Fruit fly (Drosophila melanogaster) whole organism, pupa: ENCODE measurements around the gene Cpsf5.

ENCODE experiments used
- CG10348 ChIP-seq: fragments of 200-800 bp; sonication (Bioruptor generic); IDR thresholded peaks from 2 replicates; pipeline ENCODE4 v1.3.6; 2022; ENCODE audit warnings: missing biosample characterization, missing genetic modification characterization
- CG12605 ChIP-seq: fragments of 200-800 bp; sonication (Bioruptor generic); IDR thresholded peaks from 2 replicates; pipeline ENCODE4 v1.3.6; 2022; ENCODE audit warnings: missing biosample characterization, missing genetic modification characterization
- CG13204 ChIP-seq: fragments of 200-800 bp; sonication (Bioruptor generic); optimal IDR thresholded peaks from 2 replicates; lab custom pipeline; 2018; ENCODE audit warnings: missing biosample characterization, mild to moderate bottlenecking, missing genetic modification characterization, moderate library complexity
- CG14655 ChIP-seq: fragments of 200-800 bp; sonication (Bioruptor generic); optimal IDR thresholded peaks from 3 replicates; lab custom pipeline; 2017; ENCODE audit warnings: mild to moderate bottlenecking, missing biosample characterization, missing genetic modification reagents, missing genetic modification characterization
- CG15710 ChIP-seq: fragments of 200-800 bp; sonication (Bioruptor generic); optimal IDR thresholded peaks from 2 replicates; lab custom pipeline; 2018; ENCODE audit warnings: missing biosample characterization, mild to moderate bottlenecking, missing genetic modification characterization, moderate library complexity
- CG17806 ChIP-seq: fragments of 200-800 bp; sonication (Bioruptor generic); optimal IDR thresholded peaks from 2 replicates; lab custom pipeline; 2018; ENCODE audit warnings: missing biosample characterization, mild to moderate bottlenecking, missing genetic modification characterization, moderate library complexity
- CG32121 ChIP-seq: fragments of 200-800 bp; sonication (Bioruptor generic); IDR thresholded peaks from 2 replicates; pipeline ENCODE4 v1.3.6; 2022; ENCODE audit warnings: missing biosample characterization, missing genetic modification characterization
- CG34367 ChIP-seq: fragments of 200-800 bp; sonication (Bioruptor generic); optimal IDR thresholded peaks from 2 replicates; lab custom pipeline; 2018; ENCODE audit warnings: missing biosample characterization, mild to moderate bottlenecking, missing genetic modification characterization
- CG4496 ChIP-seq: fragments of 200-800 bp; sonication (Bioruptor generic); IDR thresholded peaks from 3 replicates; pipeline ENCODE4 v1.3.6; 2022; ENCODE audit warnings: missing biosample characterization, missing genetic modification characterization
- CG8159 ChIP-seq: fragments of 200-800 bp; sonication (Bioruptor generic); optimal IDR thresholded peaks from 3 replicates; lab custom pipeline; 2018; ENCODE audit warnings: missing biosample characterization, mild to moderate bottlenecking, missing genetic modification characterization, moderate library complexity
- CG8301 ChIP-seq: fragments of 200-800 bp; sonication (Bioruptor generic); optimal IDR thresholded peaks from 2 replicates; lab custom pipeline; 2018; ENCODE audit warnings: missing biosample characterization, mild to moderate bottlenecking, missing genetic modification characterization
- CG9948 ChIP-seq: fragments of 200-800 bp; sonication (Bioruptor generic); optimal IDR thresholded peaks from 2 replicates; lab custom pipeline; 2018; ENCODE audit warnings: missing biosample characterization, mild to moderate bottlenecking, missing genetic modification characterization, moderate library complexity
- D1 ChIP-seq: fragments of 200-800 bp; sonication (Bioruptor generic); optimal IDR thresholded peaks from 2 replicates; lab custom pipeline; 2018; ENCODE audit warnings: missing biosample characterization, mild to moderate bottlenecking, missing genetic modification characterization, moderate library complexity
- EcR ChIP-seq: fragments of 200-800 bp; sonication (Bioruptor generic); optimal IDR thresholded peaks from 3 replicates; lab custom pipeline; 2019; ENCODE audit warnings: missing biosample characterization, missing genetic modification characterization, mild to moderate bottlenecking, moderate library complexity, missing genetic modification reagents
- Ets98B ChIP-seq: fragments of 200-800 bp; sonication (Bioruptor generic); IDR thresholded peaks from 2 replicates; pipeline ENCODE4 v1.3.6; 2022; ENCODE audit warnings: missing biosample characterization, missing genetic modification characterization
- Pif1A ChIP-seq: fragments of 200-800 bp; sonication (Bioruptor generic); optimal IDR thresholded peaks from 3 replicates; lab custom pipeline; 2016; ENCODE audit warnings: missing biosample characterization, missing genetic modification characterization
- Pif1B ChIP-seq: fragments of 200-800 bp; sonication (Bioruptor generic); optimal IDR thresholded peaks from 3 replicates; lab custom pipeline; 2016; ENCODE audit warnings: missing biosample characterization, missing genetic modification characterization
- Snoo ChIP-seq: fragments of 200-800 bp; sonication (Bioruptor generic); optimal IDR thresholded peaks from 3 replicates; lab custom pipeline; 2017; ENCODE audit warnings: missing biosample characterization, mild to moderate bottlenecking, missing genetic modification characterization, inconsistent platforms
- fd96Ca ChIP-seq: fragments of 200-800 bp; sonication (Bioruptor generic); IDR thresholded peaks from 3 replicates; pipeline ENCODE4 v1.3.6; 2022; ENCODE audit warnings: missing biosample characterization, missing genetic modification characterization
- gl ChIP-seq: fragments of 200-800 bp; sonication (Bioruptor generic); optimal IDR thresholded peaks from 2 replicates; lab custom pipeline; 2018; ENCODE audit warnings: missing biosample characterization, mild to moderate bottlenecking, missing genetic modification characterization
- rn ChIP-seq: fragments of 200-800 bp; sonication (Bioruptor generic); IDR thresholded peaks from 2 replicates; pipeline ENCODE4 v1.3.6; 2022; ENCODE audit warnings: missing biosample characterization, missing genetic modification characterization

The Cpsf5 gene

dm6 chr3L:9368665-9369064, 42.2 kb upstream of the Cpsf5 start:
- TF ChIP-seq CG13204 (GFP tag; lab: Kevin White, UChicago) = no peak
- TF ChIP-seq fd96Ca (GFP tag; lab: Robert Waterston, UW) = no peak
- TF ChIP-seq Pif1A (GFP tag; lab: Kevin White, UChicago) = no peak
- no peak for TF ChIP-seq CG32121 (GFP tag; lab: Robert Waterston, UW)
- no peak for TF ChIP-seq CG34367 (tag; lab: Kevin White, UChicago)
- TF ChIP-seq EcR (GFP tag; lab: Kevin White, UChicago) = no peak
- no peak for TF ChIP-seq CG8159 (tag; lab: Kevin White, UChicago)
- no peak for TF ChIP-seq rn (GFP tag; lab: Robert Waterston, UW)
- TF ChIP-seq Pif1B (GFP tag; lab: Kevin White, UChicago) = no peak
- no peak for TF ChIP-seq Ets98B (GFP tag; lab: Robert Waterston, UW)

DNA sequence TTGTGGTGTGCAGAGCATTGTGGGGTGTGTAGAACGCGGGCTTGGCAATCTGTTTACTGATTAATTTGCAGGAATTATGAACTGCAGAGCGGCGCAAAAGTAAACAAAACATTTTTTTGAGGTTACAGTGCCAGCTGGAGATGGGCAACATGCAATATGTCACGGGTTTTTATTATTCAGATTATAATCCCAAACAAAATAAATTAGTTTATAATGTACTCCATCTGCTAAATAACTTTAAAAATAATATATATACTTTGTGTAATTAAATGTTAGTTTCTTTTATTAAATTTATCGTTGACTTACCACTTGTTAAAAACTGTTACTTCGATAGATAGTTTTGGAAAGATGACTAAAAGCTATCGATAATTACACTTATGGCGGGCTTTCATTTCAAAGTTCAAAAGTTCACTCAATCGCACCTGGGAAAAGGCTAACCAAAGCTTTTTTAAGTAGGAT, 39.9 kb upstream of the Cpsf5 start, which contains the start of gene Fdx1:
TSS of gene Fdx1 (minus strand) at position 332 of the 459 bp plus-strand sequence.
- TF ChIP-seq EcR (GFP tag; lab: Kevin White, UChicago) (peak; percentile 17), Snoo (peak; percentile 33), CG8159 (tag; lab: Kevin White, UChicago) (peak; percentile 20), rn (GFP tag; lab: Robert Waterston, UW) (no peak), CG9948 (peak; percentile 4), CG15710 (peak; percentile 30), Ets98B (GFP tag; lab: Robert Waterston, UW) (peak; percentile 17; the same call in 1 of the 2 replicates), CG12605 (GFP tag; lab: Robert Waterston, UW) (no peak)

DNA sequence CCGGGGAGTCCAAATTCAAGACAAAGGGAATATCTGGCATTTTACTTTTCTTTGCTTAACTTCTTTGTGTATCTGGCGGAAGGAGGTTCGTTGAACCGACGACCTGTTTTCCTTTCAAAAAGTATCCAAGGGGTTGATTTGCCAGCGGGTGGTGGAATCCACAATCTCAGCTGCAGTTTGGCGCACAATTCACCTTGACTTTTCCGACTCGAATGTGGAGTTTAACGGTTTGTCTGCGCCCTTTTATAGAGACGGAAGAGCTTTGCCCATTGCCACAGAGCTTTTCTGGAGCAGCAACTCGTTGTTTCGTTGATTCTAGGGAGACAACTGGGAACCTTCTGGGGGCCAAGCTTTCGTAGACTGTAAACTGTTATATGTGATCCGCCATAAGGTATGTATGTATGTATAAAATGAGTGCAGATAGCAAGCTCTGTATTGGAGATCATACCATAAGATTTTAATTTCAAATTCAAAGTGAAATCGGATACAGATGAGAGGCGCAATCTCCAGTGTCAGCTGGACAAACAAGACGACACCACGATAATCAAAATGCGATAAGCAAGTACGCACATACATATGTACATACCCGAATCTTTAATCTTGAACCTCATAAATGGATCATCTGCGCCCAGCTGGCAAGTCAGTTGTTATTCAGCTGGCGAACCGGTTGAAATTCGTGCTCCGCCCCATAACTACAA, 38.4 kb upstream of the Cpsf5 start, which contains the start of the genes Hsp67Bc, CG4456 and Hsp22:
TSS of gene Hsp67Bc (minus strand) at position 220 of the 698 bp plus-strand sequence.
TSS of gene CG4456 (plus strand) at position 445 of the 698 bp plus-strand sequence.
TSS of gene Hsp22 (plus strand) at position 654 of the 698 bp plus-strand sequence.
- TF ChIP-seq CG14655 (GFP tag; lab: Kevin White, UChicago) (no peak), CG8301 (tag; lab: Kevin White, UChicago) (no peak), CG12605 (GFP tag; lab: Robert Waterston, UW) (no peak), CG9948 (no peak), fd96Ca (GFP tag; lab: Robert Waterston, UW) (no peak), Snoo (no peak), D1 (tag; lab: Kevin White, UChicago) (no peak), CG13204 (GFP tag; lab: Kevin White, UChicago) (no peak), gl (tag; lab: Kevin White, UChicago) (no peak), EcR (GFP tag; lab: Kevin White, UChicago) (peak; percentile 91), CG32121 (GFP tag; lab: Robert Waterston, UW) (no peak), CG10348 (GFP tag; lab: Robert Waterston, UW) (no peak), rn (GFP tag; lab: Robert Waterston, UW) (no peak), Pif1A (GFP tag; lab: Kevin White, UChicago) (no peak), Pif1B (GFP tag; lab: Kevin White, UChicago) (peak; percentile 27), CG17806 (no peak), CG4496 (peak; percentile 59; the same call in 1 of the 3 replicates), CG8159 (tag; lab: Kevin White, UChicago) (no peak)

dm6 chr3L:9373374-9374004, 37.3 kb upstream of the Cpsf5 start:
- TF ChIP-seq fd96Ca (GFP tag; lab: Robert Waterston, UW) (peak; percentile 82), gl (tag; lab: Kevin White, UChicago) (peak; percentile 19), CG4496 (peak; percentile 93), CG15710 (peak; percentile 70), CG8159 (tag; lab: Kevin White, UChicago) (peak; percentile 73), CG13204 (GFP tag; lab: Kevin White, UChicago) (no peak), rn (GFP tag; lab: Robert Waterston, UW) (peak; percentile 64), CG14655 (GFP tag; lab: Kevin White, UChicago) (peak; percentile 84), CG32121 (GFP tag; lab: Robert Waterston, UW) (peak; percentile 89), CG8301 (tag; lab: Kevin White, UChicago) (peak; percentile 70), D1 (tag; lab: Kevin White, UChicago) (no peak), CG9948 (peak; percentile 67), Ets98B (GFP tag; lab: Robert Waterston, UW) (peak; percentile 88), Snoo (peak; percentile 67), CG34367 (tag; lab: Kevin White, UChicago) (peak; percentile 44), CG10348 (GFP tag; lab: Robert Waterston, UW) (peak; percentile 6; the same call in 1 of the 2 replicates), Pif1A (GFP tag; lab: Kevin White, UChicago) (peak; percentile 16), EcR (GFP tag; lab: Kevin White, UChicago) (peak; percentile 90), CG12605 (GFP tag; lab: Robert Waterston, UW) (peak; percentile 81), CG17806 (peak; percentile 74), Pif1B (GFP tag; lab: Kevin White, UChicago) (peak; percentile 73)

- TF ChIP-seq Pif1A (GFP tag; lab: Kevin White, UChicago) = no peak
- TF ChIP-seq CG15710 = no peak
- no peak for TF ChIP-seq Snoo
- TF ChIP-seq CG34367 (tag; lab: Kevin White, UChicago) = no peak
- TF ChIP-seq EcR (GFP tag; lab: Kevin White, UChicago) = no peak
- TF ChIP-seq CG4496 = no peak
- no peak for TF ChIP-seq CG17806
- TF ChIP-seq CG13204 (GFP tag; lab: Kevin White, UChicago) = no peak
- TF ChIP-seq gl (tag; lab: Kevin White, UChicago) = no peak
- TF ChIP-seq, all 21 proteins: peak for 0
Measured at dm6 chr3L:9375130-9375529, 35.7 kb upstream of the Cpsf5 start, which contains the start of gene CG4461. CG4461 (plus strand) TSS chr3L:9375430.
